Fruit fly (Drosophila melanogaster) whole organism, prepupa: Measurements from ENCODE around the gene CG4374.

Experiments used
- CG10631 ChIP-seq: fragments of 200-800 bp; sonication (Bioruptor generic); optimal IDR thresholded peaks from 2 replicates; lab custom pipeline; 2016; ENCODE audit warnings: missing biosample characterization, missing genetic modification characterization
- CG11294 ChIP-seq: fragments of 200-800 bp; sonication (Bioruptor generic); IDR thresholded peaks from 2 replicates; pipeline ENCODE4 v1.3.6; 2022; ENCODE audit warnings: missing biosample characterization, missing genetic modification characterization
- CG11762 ChIP-seq: fragments of 200-800 bp; sonication (Bioruptor generic); optimal IDR thresholded peaks from 3 replicates; lab custom pipeline; 2016; ENCODE audit warnings: missing biosample characterization, missing genetic modification characterization; ENCODE audit not compliant: insufficient read depth
- CG15336 ChIP-seq: fragments of 200-800 bp; sonication (Bioruptor generic); IDR thresholded peaks from 2 replicates; pipeline ENCODE4 v1.3.6; 2022; ENCODE audit warnings: missing biosample characterization, missing genetic modification characterization
- CG1621 ChIP-seq: fragments of 200-800 bp; sonication (Bioruptor generic); optimal IDR thresholded peaks from 3 replicates; lab custom pipeline; 2018; ENCODE audit warnings: missing biosample characterization, mild to moderate bottlenecking, missing genetic modification characterization
- CG16779 ChIP-seq: fragments of 200-800 bp; sonication (Bioruptor generic); optimal IDR thresholded peaks from 3 replicates; lab custom pipeline; 2017; ENCODE audit warnings: missing biosample characterization, mild to moderate bottlenecking, missing genetic modification characterization
- CG31627 ChIP-seq: fragments of 200-800 bp; sonication (Bioruptor generic); optimal IDR thresholded peaks from 3 replicates; lab custom pipeline; 2016; ENCODE audit warnings: missing biosample characterization, missing genetic modification characterization
- CG32006 ChIP-seq: fragments of 200-800 bp; sonication (Bioruptor generic); optimal IDR thresholded peaks from 3 replicates; lab custom pipeline; 2017; ENCODE audit warnings: missing biosample characterization, mild to moderate bottlenecking, missing genetic modification characterization
- CG34406 ChIP-seq: fragments of 200-800 bp; sonication (Bioruptor generic); optimal IDR thresholded peaks from 3 replicates; lab custom pipeline; 2016; ENCODE audit warnings: missing biosample characterization, missing genetic modification characterization
- CG3919 ChIP-seq: fragments of 200-800 bp; sonication (Bioruptor generic); optimal IDR thresholded peaks from 3 replicates; lab custom pipeline; 2016; ENCODE audit warnings: missing biosample characterization, missing genetic modification characterization
- CG4318 ChIP-seq: fragments of 200-800 bp; sonication (Bioruptor generic); optimal IDR thresholded peaks from 3 replicates; lab custom pipeline; 2017; ENCODE audit warnings: missing biosample characterization, mild to moderate bottlenecking, missing genetic modification characterization
- CG6163 ChIP-seq: fragments of 200-800 bp; sonication (Bioruptor generic); IDR thresholded peaks from 3 replicates; pipeline ENCODE4 v1.3.6; 2022; ENCODE audit warnings: missing biosample characterization, missing genetic modification characterization
- CG6276 ChIP-seq: fragments of 200-800 bp; sonication (Bioruptor generic); optimal IDR thresholded peaks from 2 replicates; lab custom pipeline; 2017; ENCODE audit warnings: missing biosample characterization, mild to moderate bottlenecking, missing genetic modification characterization
- CG6792 ChIP-seq: fragments of 200-800 bp; sonication (Bioruptor generic); optimal IDR thresholded peaks from 3 replicates; lab custom pipeline; 2016; ENCODE audit warnings: missing biosample characterization, missing genetic modification characterization
- CG6854 ChIP-seq: fragments of 200-800 bp; sonication (Bioruptor generic); optimal IDR thresholded peaks from 2 replicates; lab custom pipeline; 2017; ENCODE audit warnings: missing biosample characterization, mild to moderate bottlenecking, missing genetic modification characterization
- CG8119 ChIP-seq: fragments of 200-800 bp; sonication (Bioruptor generic); IDR thresholded peaks from 3 replicates; pipeline ENCODE4 v1.3.6; 2022; ENCODE audit warnings: missing biosample characterization, missing genetic modification characterization
- CG8632 ChIP-seq: fragments of 200-800 bp; sonication (Bioruptor generic); optimal IDR thresholded peaks from 3 replicates; lab custom pipeline; 2016; ENCODE audit warnings: missing biosample characterization, missing genetic modification characterization
- Eip75B ChIP-seq: fragments of 200-800 bp; sonication (Bioruptor generic); optimal IDR thresholded peaks from 3 replicates; lab custom pipeline; 2016; ENCODE audit warnings: missing biosample characterization, missing genetic modification characterization
- Eip78C ChIP-seq: fragments of 200-800 bp; sonication (Bioruptor generic); peaks from one replicate; lab custom pipeline; 2016; ENCODE audit warnings: missing biosample characterization, missing genetic modification characterization
- Ets21C ChIP-seq: fragments of 200-800 bp; sonication (Bioruptor generic); optimal IDR thresholded peaks from 3 replicates; lab custom pipeline; 2016; ENCODE audit warnings: missing biosample characterization, missing genetic modification characterization
- Hr38 ChIP-seq: sonication (Bioruptor generic); optimal IDR thresholded peaks from 2 replicates; lab custom pipeline; 2016; ENCODE audit warnings: missing biosample characterization, missing genetic modification characterization
- Hr39 ChIP-seq: fragments of 200-800 bp; sonication (Bioruptor generic); optimal IDR thresholded peaks from 2 replicates; lab custom pipeline; 2016; ENCODE audit warnings: missing biosample characterization, missing genetic modification characterization
- Hr4 ChIP-seq: fragments of 200-800 bp; sonication (Bioruptor generic); optimal IDR thresholded peaks from 3 replicates; lab custom pipeline; 2016; ENCODE audit warnings: missing biosample characterization, missing genetic modification characterization
- Lpt ChIP-seq: fragments of 200-800 bp; sonication (Bioruptor generic); optimal IDR thresholded peaks from 3 replicates; lab custom pipeline; 2016; ENCODE audit warnings: missing biosample characterization, missing genetic modification characterization
- Met ChIP-seq: fragments of 200-800 bp; sonication (Bioruptor generic); optimal IDR thresholded peaks from 3 replicates; lab custom pipeline; 2016; ENCODE audit warnings: missing biosample characterization, missing genetic modification characterization
- OdsH ChIP-seq: fragments of 200-800 bp; sonication (Bioruptor generic); optimal IDR thresholded peaks from 3 replicates; lab custom pipeline; 2016; ENCODE audit warnings: missing biosample characterization, missing genetic modification characterization
- Smox ChIP-seq: fragments of 200-800 bp; sonication (Bioruptor generic); optimal IDR thresholded peaks from 3 replicates; lab custom pipeline; 2016; ENCODE audit warnings: missing biosample characterization, missing genetic modification characterization
- Sox102F ChIP-seq: fragments of 200-800 bp; sonication (Bioruptor generic); optimal IDR thresholded peaks from 2 replicates; lab custom pipeline; 2016; ENCODE audit warnings: missing biosample characterization, mild to moderate bottlenecking, missing genetic modification characterization
- Sox14 ChIP-seq: fragments of 200-800 bp; sonication (Bioruptor generic); optimal IDR thresholded peaks from 3 replicates; lab custom pipeline; 2016; ENCODE audit warnings: missing biosample characterization, missing genetic modification characterization
- Sox15 ChIP-seq: fragments of 200-800 bp; sonication (Bioruptor generic); optimal IDR thresholded peaks from 3 replicates; lab custom pipeline; 2016; ENCODE audit warnings: missing biosample characterization, missing genetic modification characterization
- achi ChIP-seq: fragments of 200-800 bp; sonication (Bioruptor generic); optimal IDR thresholded peaks from 3 replicates; lab custom pipeline; 2016; ENCODE audit warnings: missing biosample characterization, missing genetic modification characterization
- acj6 ChIP-seq: fragments of 200-800 bp; sonication (Bioruptor generic); optimal IDR thresholded peaks from 3 replicates; lab custom pipeline; 2016; ENCODE audit warnings: missing biosample characterization, missing genetic modification characterization
- cyc ChIP-seq: fragments of 200-800 bp; sonication (Bioruptor generic); optimal IDR thresholded peaks from 3 replicates; lab custom pipeline; 2016; ENCODE audit warnings: missing biosample characterization, missing genetic modification characterization
- dac ChIP-seq: fragments of 200-800 bp; sonication (Bioruptor generic); optimal IDR thresholded peaks from 2 replicates; lab custom pipeline; 2017; ENCODE audit warnings: missing biosample characterization, mild to moderate bottlenecking, missing genetic modification characterization
- dsx ChIP-seq: fragments of 200-800 bp; optimal IDR thresholded peaks from 3 replicates; lab custom pipeline; 2019; ENCODE audit warnings: missing biosample characterization, mild to moderate bottlenecking, missing genetic modification characterization, moderate library complexity; ENCODE audit not compliant: poor library complexity, severe bottlenecking
- eg ChIP-seq: fragments of 200-800 bp; sonication (Bioruptor generic); IDR thresholded peaks from 3 replicates; pipeline ENCODE4 v1.3.6; 2022; ENCODE audit warnings: missing biosample characterization, missing genetic modification characterization
- esn ChIP-seq: fragments of 200-800 bp; sonication (Bioruptor generic); optimal IDR thresholded peaks from 2 replicates; lab custom pipeline; 2016; ENCODE audit warnings: missing biosample characterization, mild to moderate bottlenecking, missing genetic modification characterization, moderate library complexity
- fd85E ChIP-seq: fragments of 200-800 bp; sonication (Bioruptor generic); optimal IDR thresholded peaks from 3 replicates; lab custom pipeline; 2016; ENCODE audit warnings: missing biosample characterization, missing genetic modification characterization
- fkh ChIP-seq: fragments of 200-800 bp; sonication (Bioruptor generic); optimal IDR thresholded peaks from 3 replicates; lab custom pipeline; 2017; ENCODE audit warnings: missing biosample characterization, mild to moderate bottlenecking, missing genetic modification characterization, moderate library complexity
- lz ChIP-seq: fragments of 200-800 bp; sonication (Bioruptor generic); optimal IDR thresholded peaks from 3 replicates; lab custom pipeline; 2016; ENCODE audit warnings: missing biosample characterization, missing genetic modification characterization
- net ChIP-seq: fragments of 200-800 bp; sonication (Bioruptor generic); optimal IDR thresholded peaks from 3 replicates; lab custom pipeline; 2016; ENCODE audit warnings: missing biosample characterization, missing genetic modification characterization
- pdm3 ChIP-seq: fragments of 200-800 bp; sonication (Bioruptor generic); optimal IDR thresholded peaks from 3 replicates; lab custom pipeline; 2016; ENCODE audit warnings: missing biosample characterization, missing genetic modification characterization
- salr ChIP-seq, 2 experiments: fragments of 200-800 bp; sonication (Bioruptor generic); optimal IDR thresholded peaks; 3 replicates each; lab custom pipeline; 2016 to 2018; ENCODE audit warnings: missing biosample characterization in 2 of 2, missing genetic modification characterization in 2 of 2, mild to moderate bottlenecking in 1 of 2
- spab ChIP-seq: fragments of 200-800 bp; sonication (Bioruptor generic); optimal IDR thresholded peaks from 2 replicates; lab custom pipeline; 2017; ENCODE audit warnings: missing biosample characterization, mild to moderate bottlenecking, missing genetic modification characterization, missing genetic modification reagents
- ss ChIP-seq, 2 experiments: fragments of 200-800 bp; sonication (Bioruptor generic); optimal IDR thresholded peaks; 2 replicates in 1 of 2; 3 replicates in 1 of 2; lab custom pipeline; 2017 to 2018; ENCODE audit warnings: mild to moderate bottlenecking in 2 of 2, missing biosample characterization in 2 of 2, missing genetic modification characterization in 2 of 2, moderate library complexity in 1 of 2
- svp ChIP-seq: fragments of 200-800 bp; sonication (Bioruptor generic); peaks from one replicate; lab custom pipeline; 2016; ENCODE audit warnings: missing biosample characterization, missing genetic modification characterization
- topi ChIP-seq: fragments of 200-800 bp; sonication (Bioruptor generic); optimal IDR thresholded peaks from 3 replicates; lab custom pipeline; 2016; ENCODE audit warnings: missing biosample characterization, missing genetic modification characterization
- vri ChIP-seq: fragments of 200-800 bp; sonication (Bioruptor generic); optimal IDR thresholded peaks from 3 replicates; lab custom pipeline; 2016; ENCODE audit warnings: missing biosample characterization, mild to moderate bottlenecking, missing genetic modification characterization

CG4374 gene

dm6 chr3R:23417650-23418049 is 54.4 kb downstream of the CG4374 start (continued):
- TF ChIP-seq spab (GFP tag; lab: Kevin White, UChicago) (no peak), CG16779 (tag; lab: Kevin White, UChicago) (no peak), Hr4 (GFP tag; lab: Kevin White, UChicago) (peak; percentile 66), cyc (GFP tag; lab: Kevin White, UChicago) (peak; percentile 46), ss (GFP tag; optimal IDR thresholded peaks at IDR 0.05; lab: Kevin White, UChicago) (no peak), dsx (GFP tag; lab: Kevin White, UChicago) (no peak), vri (GFP tag; lab: Kevin White, UChicago) (no peak)
- TF ChIP-seq, all 60 proteins: peak for 24

dm6 chr3R:23416579-23416978 is 55.5 kb downstream of the CG4374 start:
- TF ChIP-seq Sox14 (GFP tag; lab: Kevin White, UChicago) = peak; percentile 9
- no peak for TF ChIP-seq CG16779 (tag; lab: Kevin White, UChicago)
- TF ChIP-seq Eip78C (GFP tag; lab: Kevin White, UChicago) = peak; percentile 79
- no peak for TF ChIP-seq CG11294 (GFP tag; lab: Robert Waterston, UW)
- peak; percentile 42 for TF ChIP-seq acj6 (GFP tag; lab: Kevin White, UChicago)
- TF ChIP-seq Sox102F = peak; percentile 8
- peak; percentile 36 for TF ChIP-seq Smox
- peak; percentile 80 for TF ChIP-seq CG6276
- no peak for TF ChIP-seq vri (GFP tag; lab: Kevin White, UChicago)
- peak; percentile 48 for TF ChIP-seq lz (GFP tag; lab: Kevin White, UChicago)
- TF ChIP-seq CG32006 (GFP tag; lab: Kevin White, UChicago) = peak; percentile 83
- no peak for TF ChIP-seq CG34406 (GFP tag; lab: Kevin White, UChicago)
- peak; percentile 80 for TF ChIP-seq svp
- TF ChIP-seq Hr38 (GFP tag; lab: Kevin White, UChicago) = no peak
- peak; percentile 39 for TF ChIP-seq Met
- TF ChIP-seq cyc (GFP tag; lab: Kevin White, UChicago) = peak; percentile 28
- TF ChIP-seq topi (GFP tag; lab: Kevin White, UChicago) = peak; percentile 45
- TF ChIP-seq pdm3 = peak; percentile 48
- TF ChIP-seq Sox15 = no peak
- TF ChIP-seq dsx (GFP tag; lab: Kevin White, UChicago) = no peak
- peak; percentile 89 for TF ChIP-seq Hr4 (GFP tag; lab: Kevin White, UChicago)
- TF ChIP-seq CG6854 = no peak
- peak; percentile 20 for TF ChIP-seq CG10631 (GFP tag; lab: Kevin White, UChicago)
- TF ChIP-seq fd85E (GFP tag; lab: Kevin White, UChicago) = no peak
- peak; percentile 58 for TF ChIP-seq net
- TF ChIP-seq CG6792 (GFP tag; lab: Kevin White, UChicago) = peak; percentile 18
- TF ChIP-seq fkh = no peak
- no peak for TF ChIP-seq ss (GFP tag; optimal IDR thresholded peaks at IDR 0.05; lab: Kevin White, UChicago)
- TF ChIP-seq CG3919 (GFP tag; lab: Kevin White, UChicago) = peak; percentile 42
- no peak for TF ChIP-seq salr (GFP tag; optimal IDR thresholded peaks at IDR 0.05; lab: Kevin White, UChicago)
- TF ChIP-seq esn (GFP tag; lab: Kevin White, UChicago) = peak; percentile 44
- TF ChIP-seq CG4318 = peak; percentile 71
- TF ChIP-seq CG1621 = no peak
- TF ChIP-seq CG8119 (GFP tag; lab: Robert Waterston, UW) = peak; percentile 82
- peak; percentile 47 for TF ChIP-seq achi (GFP tag; lab: Kevin White, UChicago)
- peak; percentile 44 for TF ChIP-seq CG31627
- TF ChIP-seq Lpt (GFP tag; lab: Kevin White, UChicago) = peak; percentile 66
- TF ChIP-seq CG8632 (GFP tag; lab: Kevin White, UChicago) = no peak
- TF ChIP-seq CG6163 = peak; percentile 62
- no peak for TF ChIP-seq CG11762 (GFP tag; lab: Kevin White, UChicago)
- TF ChIP-seq dac (GFP tag; lab: Kevin White, UChicago) = peak; percentile 53
- TF ChIP-seq Hr39 (GFP tag; lab: Kevin White, UChicago) = peak; percentile 46
- TF ChIP-seq eg (GFP tag; lab: Robert Waterston, UW) = peak; percentile 78
- TF ChIP-seq Eip75B (GFP tag; lab: Kevin White, UChicago) = peak; percentile 11
- peak; percentile 13 for TF ChIP-seq Ets21C
- peak; percentile 84 for TF ChIP-seq CG15336 (GFP tag; lab: Robert Waterston, UW)
- TF ChIP-seq OdsH (GFP tag; lab: Kevin White, UChicago) = peak; percentile 55
